Fruit fly (Drosophila melanogaster) whole organism, embryonic: ENCODE measurements around the gene CG7362.

Source experiments
- Atf3 ChIP-seq: fragments of 200-800 bp; sonication (Bioruptor generic); optimal IDR thresholded peaks from 3 replicates; lab custom pipeline; 2016; ENCODE audit warnings: missing biosample characterization, missing genetic modification characterization
- B-H1 ChIP-seq: fragments of 200-800 bp; sonication (Bioruptor generic); IDR thresholded peaks from 3 replicates; pipeline ENCODE4 v1.3.6; 2022; ENCODE audit warnings: missing biosample characterization, missing genetic modification characterization
- CG10321 ChIP-seq: fragments of 200-800 bp; sonication (Bioruptor generic); IDR thresholded peaks from 2 replicates; pipeline ENCODE4 v1.3.6; 2022; ENCODE audit warnings: missing biosample characterization, missing genetic modification characterization
- CG10654 ChIP-seq: fragments of 200-800 bp; sonication (Bioruptor generic); optimal IDR thresholded peaks from 2 replicates; lab custom pipeline; 2016; ENCODE audit warnings: missing biosample characterization, missing genetic modification characterization
- CG12219 ChIP-seq: fragments of 200-800 bp; sonication (Bioruptor generic); optimal IDR thresholded peaks from 3 replicates; lab custom pipeline; 2018; ENCODE audit warnings: missing biosample characterization, mild to moderate bottlenecking, missing genetic modification characterization
- CG13775 ChIP-seq: fragments of 200-800 bp; sonication (Bioruptor generic); optimal IDR thresholded peaks from 3 replicates; lab custom pipeline; 2017; ENCODE audit warnings: missing biosample characterization, mild to moderate bottlenecking, missing genetic modification characterization
- CG14014 ChIP-seq: fragments of 200-800 bp; sonication (Bioruptor generic); IDR thresholded peaks from 2 replicates; pipeline ENCODE4 v1.3.6; 2022; ENCODE audit warnings: missing biosample characterization, missing genetic modification characterization
- CG15073 ChIP-seq: fragments of 200-800 bp; sonication (Bioruptor generic); optimal IDR thresholded peaks from 2 replicates; lab custom pipeline; 2016; ENCODE audit warnings: missing biosample characterization, missing genetic modification characterization
- CG15479 ChIP-seq: fragments of 200-800 bp; sonication (Bioruptor generic); optimal IDR thresholded peaks from 3 replicates; lab custom pipeline; 2019; ENCODE audit warnings: missing biosample characterization, mild to moderate bottlenecking, missing genetic modification characterization, moderate library complexity
- CG17186 ChIP-seq: fragments of 200-800 bp; sonication (Bioruptor generic); optimal IDR thresholded peaks from 3 replicates; lab custom pipeline; 2017; ENCODE audit warnings: missing biosample characterization, missing genetic modification reagents, missing genetic modification characterization
- CG17359 ChIP-seq: fragments of 200-800 bp; sonication (Bioruptor generic); optimal IDR thresholded peaks from 3 replicates; lab custom pipeline; 2018; ENCODE audit warnings: missing biosample characterization, mild to moderate bottlenecking, missing genetic modification characterization, moderate library complexity
- CG17385 ChIP-seq: fragments of 200-800 bp; sonication (Bioruptor generic); optimal IDR thresholded peaks from 3 replicates; lab custom pipeline; 2018; ENCODE audit warnings: missing biosample characterization, mild to moderate bottlenecking, missing genetic modification characterization
- CG1832 ChIP-seq: fragments of 200-800 bp; sonication (Bioruptor generic); optimal IDR thresholded peaks from 2 replicates; lab custom pipeline; 2017; ENCODE audit warnings: missing biosample characterization, mild to moderate bottlenecking, missing genetic modification characterization, inconsistent platforms
- CG18619 ChIP-seq: fragments of 200-800 bp; sonication (Bioruptor generic); optimal IDR thresholded peaks from 3 replicates; lab custom pipeline; 2017; ENCODE audit warnings: missing biosample characterization, mild to moderate bottlenecking, missing genetic modification characterization
- CG31365 ChIP-seq: fragments of 200-800 bp; sonication (Bioruptor generic); optimal IDR thresholded peaks from 2 replicates; lab custom pipeline; 2018; ENCODE audit warnings: missing biosample characterization, mild to moderate bottlenecking, missing genetic modification characterization
- CG31388 ChIP-seq: fragments of 200-800 bp; sonication (Bioruptor generic); optimal IDR thresholded peaks from 2 replicates; lab custom pipeline; 2016; ENCODE audit warnings: missing biosample characterization, missing genetic modification characterization
- CG3847 ChIP-seq: fragments of 200-800 bp; sonication (Bioruptor generic); IDR thresholded peaks from 2 replicates; pipeline ENCODE4 v1.3.6; 2022; ENCODE audit warnings: missing biosample characterization, missing genetic modification characterization
- CG42726 ChIP-seq: fragments of 200-800 bp; sonication (Bioruptor generic); IDR thresholded peaks from 2 replicates; pipeline ENCODE4 v1.3.6; 2022; ENCODE audit warnings: missing biosample characterization, missing genetic modification characterization; ENCODE audit not compliant: partially characterized antibody
- CG4282 ChIP-seq: fragments of 200-800 bp; sonication (Bioruptor generic); optimal IDR thresholded peaks from 2 replicates; lab custom pipeline; 2016; ENCODE audit warnings: missing biosample characterization, missing genetic modification characterization
- CG6175 ChIP-seq: fragments of 200-800 bp; sonication (Bioruptor generic); IDR thresholded peaks from 3 replicates; pipeline ENCODE4 v1.3.6; 2022; ENCODE audit warnings: missing biosample characterization, missing genetic modification characterization
- CG6689 ChIP-seq: fragments of 200-800 bp; sonication (Bioruptor generic); IDR thresholded peaks from 2 replicates; pipeline ENCODE4 v1.3.6; 2022; ENCODE audit warnings: missing biosample characterization, missing genetic modification characterization
- CG6791 ChIP-seq: fragments of 200-800 bp; sonication (Bioruptor generic); IDR thresholded peaks from 3 replicates; pipeline ENCODE4 v1.3.6; 2022; ENCODE audit warnings: missing biosample characterization, missing genetic modification characterization; ENCODE audit not compliant: partially characterized antibody
- CG7987 ChIP-seq: fragments of 200-800 bp; sonication (Bioruptor generic); optimal IDR thresholded peaks from 2 replicates; lab custom pipeline; 2018; ENCODE audit warnings: missing biosample characterization, mild to moderate bottlenecking, missing genetic modification characterization, moderate library complexity
- CG8290 ChIP-seq, 3 experiments: fragments of 200-800 bp; sonication (Bioruptor generic); optimal IDR thresholded peaks; 2 replicates each; lab custom pipeline; 2016 to 2019; ENCODE audit warnings: missing biosample characterization in 3 of 3, missing genetic modification characterization in 3 of 3, mild to moderate bottlenecking in 2 of 3, moderate library complexity in 1 of 3
- CG8944 ChIP-seq: fragments of 200-800 bp; sonication (Bioruptor generic); optimal IDR thresholded peaks from 3 replicates; lab custom pipeline; 2016; ENCODE audit warnings: missing biosample characterization, missing genetic modification characterization
- Ets65A ChIP-seq: fragments of 200-800 bp; sonication (Bioruptor generic); peaks from one replicate; lab custom pipeline; 2016; ENCODE audit warnings: missing biosample characterization, missing genetic modification characterization
- Kr ChIP-seq: fragments of 200-800 bp; sonication (Bioruptor generic); optimal IDR thresholded peaks from 2 replicates; lab custom pipeline; 2017; ENCODE audit warnings: missing biosample characterization, mild to moderate bottlenecking, missing genetic modification characterization
- MTF-1 ChIP-seq: fragments of 200-800 bp; sonication (Bioruptor generic); optimal IDR thresholded peaks from 2 replicates; lab custom pipeline; 2018; ENCODE audit warnings: missing biosample characterization, mild to moderate bottlenecking, missing genetic modification characterization, borderline replicate concordance
- Ptx1 ChIP-seq: fragments of 200-800 bp; sonication (Bioruptor generic); IDR thresholded peaks from 2 replicates; pipeline ENCODE4 v1.3.6; 2022; ENCODE audit warnings: missing biosample characterization, missing genetic modification characterization
- Sox100B ChIP-seq: fragments of 200-800 bp; sonication (Bioruptor generic); optimal IDR thresholded peaks from 3 replicates; lab custom pipeline; 2018; ENCODE audit warnings: missing biosample characterization, mild to moderate bottlenecking, missing genetic modification characterization
- ab ChIP-seq: fragments of 200-800 bp; sonication (Bioruptor generic); optimal IDR thresholded peaks from 2 replicates; lab custom pipeline; 2016; ENCODE audit warnings: missing biosample characterization, missing genetic modification characterization
- ara ChIP-seq: fragments of 200-800 bp; sonication (Bioruptor generic); IDR thresholded peaks from 2 replicates; pipeline ENCODE4 v1.3.6; 2022; ENCODE audit warnings: missing biosample characterization, missing genetic modification characterization
- az2 ChIP-seq: fragments of 200-800 bp; sonication (Bioruptor generic); optimal IDR thresholded peaks from 3 replicates; lab custom pipeline; 2016; ENCODE audit warnings: missing biosample characterization, missing genetic modification characterization
- btn ChIP-seq: fragments of 200-800 bp; sonication (Bioruptor generic); optimal IDR thresholded peaks from 2 replicates; lab custom pipeline; 2016; ENCODE audit warnings: missing biosample characterization, missing genetic modification characterization
- dpn ChIP-seq, 2 experiments: fragments of 200-800 bp; sonication (Bioruptor generic); optimal IDR thresholded peaks; 3 replicates each; lab custom pipeline; 2016; ENCODE audit warnings: missing biosample characterization in 2 of 2, missing genetic modification characterization in 2 of 2
- ems ChIP-seq: fragments of 200-800 bp; sonication (Bioruptor generic); optimal IDR thresholded peaks from 3 replicates; lab custom pipeline; 2016; ENCODE audit warnings: missing biosample characterization, missing genetic modification characterization
- fd102C ChIP-seq: fragments of 200-800 bp; sonication (Bioruptor generic); optimal IDR thresholded peaks from 2 replicates; lab custom pipeline; 2018; ENCODE audit warnings: missing biosample characterization, mild to moderate bottlenecking, missing genetic modification characterization, moderate library complexity
- fu2 ChIP-seq: fragments of 200-800 bp; sonication (Bioruptor generic); optimal IDR thresholded peaks from 2 replicates; lab custom pipeline; 2016; ENCODE audit warnings: missing biosample characterization, missing genetic modification characterization
- gcm2 ChIP-seq: fragments of 200-800 bp; sonication (Bioruptor generic); optimal IDR thresholded peaks from 2 replicates; lab custom pipeline; 2016; ENCODE audit warnings: missing biosample characterization, missing genetic modification characterization
- gsb-n ChIP-seq: fragments of 200-800 bp; sonication (Bioruptor generic); optimal IDR thresholded peaks from 3 replicates; lab custom pipeline; 2018; ENCODE audit warnings: missing biosample characterization, mild to moderate bottlenecking, missing genetic modification characterization
- nerfin-2 ChIP-seq: fragments of 200-800 bp; sonication (Bioruptor generic); IDR thresholded peaks from 2 replicates; pipeline ENCODE4 v1.3.6; 2022; ENCODE audit warnings: missing biosample characterization, missing genetic modification characterization; ENCODE audit not compliant: partially characterized antibody
- pnt ChIP-seq: fragments of 200-800 bp; sonication (Bioruptor generic); optimal IDR thresholded peaks from 3 replicates; lab custom pipeline; 2016; ENCODE audit warnings: missing biosample characterization, missing genetic modification characterization
- pum ChIP-seq: fragments of 200-800 bp; sonication (Bioruptor generic); optimal IDR thresholded peaks from 2 replicates; lab custom pipeline; 2016; ENCODE audit warnings: missing biosample characterization, missing genetic modification characterization
- schlank ChIP-seq: fragments of 200-800 bp; sonication (Bioruptor generic); optimal IDR thresholded peaks from 2 replicates; lab custom pipeline; 2018; ENCODE audit warnings: missing biosample characterization, mild to moderate bottlenecking, missing genetic modification characterization
- sima ChIP-seq: fragments of 200-800 bp; sonication (Bioruptor generic); optimal IDR thresholded peaks from 2 replicates; lab custom pipeline; 2016; ENCODE audit warnings: missing biosample characterization, missing genetic modification characterization
- sr ChIP-seq: fragments of 200-800 bp; sonication (Bioruptor generic); IDR thresholded peaks from 3 replicates; pipeline ENCODE4 v1.3.6; 2022; ENCODE audit warnings: missing biosample characterization, missing genetic modification characterization
- sug ChIP-seq: fragments of 200-800 bp; optimal IDR thresholded peaks from 2 replicates; lab custom pipeline; 2019; ENCODE audit warnings: missing biosample characterization, mild to moderate bottlenecking, missing genetic modification characterization, moderate library complexity
- tap ChIP-seq: fragments of 200-800 bp; optimal IDR thresholded peaks from 3 replicates; lab custom pipeline; 2019; ENCODE audit warnings: missing biosample characterization, mild to moderate bottlenecking, missing genetic modification characterization, moderate library complexity
- trh ChIP-seq: fragments of 200-800 bp; sonication (Bioruptor generic); optimal IDR thresholded peaks from 2 replicates; lab custom pipeline; 2016; ENCODE audit warnings: missing biosample characterization, missing genetic modification characterization
- zfh2 ChIP-seq: fragments of 200-800 bp; sonication (Bioruptor generic); optimal IDR thresholded peaks from 2 replicates; lab custom pipeline; 2016; ENCODE audit warnings: missing biosample characterization, missing genetic modification characterization

Gene CG7362

dm6 chr3R:14741192-14741915 is 12.9 kb downstream of the CG7362 start, which contains the start of the genes eff and jvl (continued):
- no peak for TF ChIP-seq ab (GFP tag; lab: Kevin White, UChicago)
- TF ChIP-seq sima, result no peak
- no peak for TF ChIP-seq CG4282 (GFP tag; lab: Kevin White, UChicago)
- peak; percentile 69 for TF ChIP-seq Ptx1 (GFP tag; lab: Robert Waterston, UW)
- no peak for TF ChIP-seq Sox100B (GFP tag; lab: Kevin White, UChicago)
- no peak for TF ChIP-seq schlank
- TF ChIP-seq CG3847 (GFP tag; lab: Robert Waterston, UW), result no peak
- TF ChIP-seq CG15073 (GFP tag; lab: Kevin White, UChicago), result no peak
- TF ChIP-seq gcm2 (GFP tag; lab: Kevin White, UChicago), result no peak
- TF ChIP-seq nerfin-2 (GFP tag; lab: Robert Waterston, UW), result peak; percentile 91
- TF ChIP-seq Ets65A, result no peak
- TF ChIP-seq CG15479 (GFP tag; lab: Kevin White, UChicago), result no peak
- peak; percentile 29 to 38 for TF ChIP-seq dpn (GFP tag; optimal IDR thresholded peaks at IDR 0.05; lab: Kevin White, UChicago)
- no peak for TF ChIP-seq sug (tag; lab: Kevin White, UChicago)
- no peak for TF ChIP-seq B-H1 (GFP tag; lab: Robert Waterston, UW)
- peak; percentile 15 for TF ChIP-seq CG8290 (GFP tag; optimal IDR thresholded peaks at IDR 0.05; lab: Kevin White, UChicago)
- TF ChIP-seq CG8290 (tag; optimal IDR thresholded peaks at IDR 0.05; lab: Kevin White, UChicago), result peak in 1 of 2 experiments; percentile 55
- TF ChIP-seq CG12219 (GFP tag; lab: Kevin White, UChicago), result no peak
- no peak for TF ChIP-seq CG31365
- no peak for TF ChIP-seq sr (GFP tag; lab: Robert Waterston, UW)
- TF ChIP-seq CG18619 (GFP tag; lab: Kevin White, UChicago), result no peak
- TF ChIP-seq CG1832 (GFP tag; lab: Kevin White, UChicago), result peak; percentile 41
- TF ChIP-seq CG17359 (tag; lab: Kevin White, UChicago), result peak; percentile 35
- TF ChIP-seq CG14014 (GFP tag; lab: Robert Waterston, UW), result no peak
- peak; percentile 52; the same call in 1 of the 2 replicates for TF ChIP-seq CG10321 (GFP tag; lab: Robert Waterston, UW)
- no peak for TF ChIP-seq CG31388 (GFP tag; lab: Kevin White, UChicago)
- no peak for TF ChIP-seq gsb-n (tag; lab: Kevin White, UChicago)
- peak; percentile 7 for TF ChIP-seq CG10654
- peak; percentile 30 for TF ChIP-seq Atf3 (GFP tag; lab: Kevin White, UChicago)
- peak; percentile 20 for TF ChIP-seq tap (tag; lab: Kevin White, UChicago)
- no peak for TF ChIP-seq Kr (GFP tag; lab: Kevin White, UChicago)
- TF ChIP-seq fd102C, result no peak
- no peak for TF ChIP-seq btn (GFP tag; lab: Kevin White, UChicago)
- TF ChIP-seq CG17186 (GFP tag; lab: Kevin White, UChicago), result no peak
- no peak for TF ChIP-seq ara (GFP tag; lab: Robert Waterston, UW)
- no peak for TF ChIP-seq CG6175
- TF ChIP-seq trh (GFP tag; lab: Kevin White, UChicago), result no peak
- no peak for TF ChIP-seq CG17385 (GFP tag; lab: Kevin White, UChicago)
- peak; percentile 22 for TF ChIP-seq az2 (GFP tag; lab: Kevin White, UChicago)
- TF ChIP-seq CG42726 (GFP tag; lab: Robert Waterston, UW), result peak; percentile 68; the same call in 1 of the 2 replicates
- TF ChIP-seq CG6791 (GFP tag; lab: Robert Waterston, UW), result peak; percentile 84
- TF ChIP-seq pnt, result no peak
- no peak for TF ChIP-seq zfh2
- peak; percentile 2 for TF ChIP-seq CG8944 (GFP tag; lab: Kevin White, UChicago)
- TF ChIP-seq CG6689 (GFP tag; lab: Robert Waterston, UW), result 0 out of 2 replicates have a peak, but pooled peaks have one; percentile 2
- TF ChIP-seq CG7987 (GFP tag; lab: Kevin White, UChicago), result peak; percentile 28
- TF ChIP-seq pum (GFP tag; lab: Kevin White, UChicago), result peak; percentile 13
- no peak for TF ChIP-seq fu2 (GFP tag; lab: Kevin White, UChicago)
- no peak for TF ChIP-seq CG13775 (GFP tag; lab: Kevin White, UChicago)
- TF ChIP-seq ems (GFP tag; lab: Kevin White, UChicago), result peak; percentile 25
- TF ChIP-seq MTF-1 (GFP tag; lab: Kevin White, UChicago), result no peak
